Fruit fly (Drosophila melanogaster) ovary, adult (tissue): ENCODE results near the gene Zn72D.

Experiments
- CG17801 ChIP-seq: fragments of 200-800 bp; optimal IDR thresholded peaks from 2 replicates; lab custom pipeline; 2019; ENCODE audit warnings: missing biosample characterization, mild to moderate bottlenecking, missing genetic modification characterization, moderate library complexity; ENCODE audit not compliant: partially characterized antibody

Gene Zn72D

dm6 chr3L:16060806-16061600 is 51.4 kb downstream of the Zn72D start:
- no peak for TF ChIP-seq CG17801
